ENCODE assay signal across 5 fruit fly cellular contexts in the genomic region with DNA sequence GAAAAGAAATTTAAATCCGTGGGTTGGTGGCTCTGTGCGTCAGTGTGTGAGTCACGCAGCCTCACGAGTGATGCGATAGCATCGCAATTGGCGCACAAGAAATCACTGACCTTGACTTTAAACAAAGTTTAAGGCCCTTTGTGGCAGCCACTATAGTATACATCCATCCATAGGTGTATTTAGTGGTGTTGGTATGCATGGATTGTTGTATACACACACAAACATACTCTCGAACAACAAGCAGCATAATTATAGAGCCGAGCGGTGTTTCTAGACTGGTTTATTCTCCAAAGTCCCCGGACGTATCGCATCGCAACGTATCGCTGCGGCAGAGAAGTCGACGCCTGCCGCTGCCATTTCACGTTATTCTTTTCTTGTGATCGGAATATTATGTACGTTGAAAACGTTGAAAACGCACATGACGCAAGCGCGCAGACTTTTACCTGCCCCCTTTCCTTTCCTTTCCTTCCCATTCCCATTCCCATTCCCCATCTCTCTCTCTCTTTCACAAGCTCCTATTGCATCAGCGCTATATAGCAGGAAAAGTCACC.
TF ChIP-seq lines count a peak whose summit lies in the region.

No protein-coding gene starts in this region.

- TF ChIP-seq CTCF in whole organism, embryonic (GFP tag; optimal IDR thresholded peaks at IDR 0.05; lab: Kevin White, UChicago), result no peak

TF ChIP-seq in whole organism, adult, 20 proteins besides CTCF, POLR2A, EP300 and RAD21:
- TF ChIP-seq CG11617 (GFP tag; optimal IDR thresholded peaks at IDR 0.05; lab: Kevin White, UChicago) (no peak), bab1 (GFP tag; optimal IDR thresholded peaks at IDR 0.05; lab: Kevin White, UChicago) (peak; percentile 37)

TF ChIP-seq in whole organism, embryonic, 481 proteins besides CTCF, POLR2A, EP300 and RAD21 (continues in another document):
- TF ChIP-seq Vsx1 (GFP tag; optimal IDR thresholded peaks at IDR 0.05; lab: Kevin White, UChicago) (no peak), ssp (GFP tag; IDR thresholded peaks at IDR 0.05; lab: Robert Waterston, UW) (no peak), CG6175 (GFP tag; IDR thresholded peaks at IDR 0.05; lab: Robert Waterston, UW) (peak; percentile 47; the same call in 1 of the 3 replicates), CG32532 (GFP tag; IDR thresholded peaks at IDR 0.05; lab: Robert Waterston, UW) (peak; percentile 28; the same call in 1 of the 2 replicates), slp2 (GFP tag; optimal IDR thresholded peaks at IDR 0.05; lab: Kevin White, UChicago) (no peak), tll (GFP tag; optimal IDR thresholded peaks at IDR 0.05; lab: Kevin White, UChicago) (peak in 1 of 2 experiments; percentile 74), Pdp1 (GFP tag; optimal IDR thresholded peaks at IDR 0.05; lab: Kevin White, UChicago) (peak in 1 of 2 experiments; percentile 80), rib (GFP tag; IDR thresholded peaks at IDR 0.05; lab: Robert Waterston, UW) (peak; percentile 28; the same call in 1 of the 2 replicates), sd (tag; optimal IDR thresholded peaks at IDR 0.05; lab: Kevin White, UChicago) (peak; percentile 52), CG7745 (tag; optimal IDR thresholded peaks at IDR 0.05; lab: Kevin White, UChicago) (no peak), cg (GFP tag; optimal IDR thresholded peaks at IDR 0.05; lab: Kevin White, UChicago) (peak; percentile 82), ci (GFP tag; IDR thresholded peaks at IDR 0.05; lab: Robert Waterston, UW) (0 out of 3 replicates have a peak, but pooled peaks have one; percentile 9), Fer2 (tag; optimal IDR thresholded peaks at IDR 0.05; lab: Kevin White, UChicago) (no peak), abd-A (tag; optimal IDR thresholded peaks at IDR 0.05; lab: Kevin White, UChicago) (peak; percentile 11), Atf6 (GFP tag; IDR thresholded peaks at IDR 0.05; lab: Robert Waterston, UW) (0 out of 2 replicates have a peak, but pooled peaks have one; percentile 12), nerfin-2 (GFP tag; IDR thresholded peaks at IDR 0.05; lab: Robert Waterston, UW; ENCODE audit: partially characterized antibody) (no peak), Optix (GFP tag; IDR thresholded peaks at IDR 0.05; lab: Robert Waterston, UW) (no peak), Bteb2 (GFP tag; optimal IDR thresholded peaks at IDR 0.05; lab: Kevin White, UChicago) (no peak)

TF ChIP-seq in whole organism, prepupa, 60 proteins besides CTCF, POLR2A, EP300 and RAD21:
- TF ChIP-seq CG6163 (GFP tag; IDR thresholded peaks at IDR 0.05; lab: Robert Waterston, UW) (peak; percentile 39; the same call in 1 of the 3 replicates), topi (GFP tag; optimal IDR thresholded peaks at IDR 0.05; lab: Kevin White, UChicago) (no peak), net (GFP tag; optimal IDR thresholded peaks at IDR 0.05; lab: Kevin White, UChicago) (no peak), CG1621 (tag; optimal IDR thresholded peaks at IDR 0.05; lab: Kevin White, UChicago) (peak; percentile 29), dsx (GFP tag; optimal IDR thresholded peaks at IDR 0.05; lab: Kevin White, UChicago; ENCODE audit: poor library complexity, severe bottlenecking) (peak; percentile 12), ss (GFP tag; optimal IDR thresholded peaks at IDR 0.05; lab: Kevin White, UChicago) (peak in 1 of 2 experiments; percentile 68), fkh (GFP tag; optimal IDR thresholded peaks at IDR 0.05; lab: Kevin White, UChicago) (peak; percentile 47), Ets96B (tag; optimal IDR thresholded peaks at IDR 0.05; lab: Kevin White, UChicago) (no peak)
TF ChIP-seq in whole organism, prepupa: peak in this region for 5.

TF ChIP-seq in whole organism, pupa, 21 proteins besides CTCF, POLR2A, EP300 and RAD21:
- TF ChIP-seq EcR (GFP tag; optimal IDR thresholded peaks at IDR 0.05; lab: Kevin White, UChicago) (peak; percentile 94), CG4496 (GFP tag; IDR thresholded peaks at IDR 0.05; lab: Robert Waterston, UW) (peak; percentile 28; the same call in 1 of the 3 replicates), CG12605 (GFP tag; IDR thresholded peaks at IDR 0.05; lab: Robert Waterston, UW) (no peak)

TF ChIP-seq in whole organism, wandering third instar larva, 38 proteins besides CTCF, POLR2A, EP300 and RAD21:
- TF ChIP-seq Jra (GFP tag; optimal IDR thresholded peaks at IDR 0.05; lab: Kevin White, UChicago) (no peak), woc (GFP tag; optimal IDR thresholded peaks at IDR 0.05; lab: Kevin White, UChicago) (no peak), lola (GFP tag; optimal IDR thresholded peaks at IDR 0.05; lab: Kevin White, UChicago) (no peak), CG32264 (GFP tag; optimal IDR thresholded peaks at IDR 0.05; lab: Kevin White, UChicago) (no peak), rgr (GFP tag; optimal IDR thresholded peaks at IDR 0.05; lab: Kevin White, UChicago) (no peak), sage (GFP tag; optimal IDR thresholded peaks at IDR 0.05; lab: Kevin White, UChicago) (no peak), HLH106 (tag; optimal IDR thresholded peaks at IDR 0.05; lab: Kevin White, UChicago) (no peak), dsf (GFP tag; optimal IDR thresholded peaks at IDR 0.05; lab: Kevin White, UChicago; ENCODE audit: borderline replicate concordance) (no peak), Dfd (GFP tag; optimal IDR thresholded peaks at IDR 0.05; lab: Kevin White, UChicago) (no peak), dmrt93B (GFP tag; optimal IDR thresholded peaks at IDR 0.05; lab: Kevin White, UChicago) (no peak), Rel (GFP tag; optimal IDR thresholded peaks at IDR 0.05; lab: Kevin White, UChicago) (no peak), Rel (tag; optimal IDR thresholded peaks at IDR 0.05; lab: Kevin White, UChicago) (peak; percentile 74), Hr83 (GFP tag; optimal IDR thresholded peaks at IDR 0.05; lab: Kevin White, UChicago; ENCODE audit: poor library complexity, severe bottlenecking) (peak; percentile 35), h (GFP tag; optimal IDR thresholded peaks at IDR 0.05; lab: Kevin White, UChicago) (no peak), sv (GFP tag; optimal IDR thresholded peaks at IDR 0.05; lab: Kevin White, UChicago) (no peak), CrebA (GFP tag; optimal IDR thresholded peaks at IDR 0.05; lab: Kevin White, UChicago; ENCODE audit: borderline replicate concordance) (no peak), OdsH (GFP tag; optimal IDR thresholded peaks at IDR 0.05; lab: Kevin White, UChicago) (no peak)
